Worm (Caenorhabditis elegans): ENCODE measurements around the gene ZK856.11.
A peak's percentile ranks its signal among the peaks of the same experiment; 100 is the strongest.

Gene ZK856.11

DNA sequence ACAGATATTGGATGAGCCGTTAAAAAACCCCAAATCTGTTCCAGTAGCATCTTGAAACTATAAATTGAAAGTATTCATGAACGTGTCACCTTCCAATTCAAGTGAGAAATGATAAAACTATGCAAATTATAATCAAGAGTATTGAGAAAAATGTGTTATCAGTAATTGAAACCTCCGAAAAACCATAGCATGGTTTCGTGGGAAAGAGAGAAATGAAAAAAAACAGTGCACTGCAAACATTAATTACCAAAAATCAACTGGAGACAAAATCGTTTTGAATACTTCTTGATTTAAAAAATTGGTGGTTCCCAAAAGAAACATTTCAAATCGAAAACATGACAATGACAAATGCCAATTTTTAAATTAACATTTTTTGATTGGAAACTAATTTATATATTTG is 20.9 kb upstream of the ZK856.11 start, which contains the start of gene daf-36:
TSS of gene daf-36 (minus strand) at position 101 of the 400 bp plus-strand sequence.
- TF ChIP-seq nhr-28 (tag; optimal IDR thresholded peaks at IDR 0.05) (peak; percentile 39), egl-27 (tag; optimal IDR thresholded peaks at IDR 0.05) (no peak), daf-16 (GFP tag; optimal IDR thresholded peaks at IDR 0.05) (no peak), daf-16 (tag; optimal IDR thresholded peaks at IDR 0.05) (no peak), cey-2 (tag; optimal IDR thresholded peaks at IDR 0.05; ENCODE audit: borderline replicate concordance, insufficient read depth) (no peak)

- no peak for TF ChIP-seq snpc-1.2 (GFP tag; IDR thresholded peaks at IDR 0.05)
- no peak for TF ChIP-seq lin-38 (GFP tag; IDR thresholded peaks at IDR 0.05)
- peak; percentile 76 for TF ChIP-seq nhr-28 (tag; optimal IDR thresholded peaks at IDR 0.05)
- TF ChIP-seq lsy-2 (tag; optimal IDR thresholded peaks at IDR 0.05) = no peak
- peak; percentile 73 for TF ChIP-seq pqm-1 (tag; optimal IDR thresholded peaks at IDR 0.05)
- no peak for TF ChIP-seq F10B5.3 (tag; optimal IDR thresholded peaks at IDR 0.05)
These were observed 19.9 kb upstream of the ZK856.11 start for ce11 chrV:10224619-10225018.

DNA sequence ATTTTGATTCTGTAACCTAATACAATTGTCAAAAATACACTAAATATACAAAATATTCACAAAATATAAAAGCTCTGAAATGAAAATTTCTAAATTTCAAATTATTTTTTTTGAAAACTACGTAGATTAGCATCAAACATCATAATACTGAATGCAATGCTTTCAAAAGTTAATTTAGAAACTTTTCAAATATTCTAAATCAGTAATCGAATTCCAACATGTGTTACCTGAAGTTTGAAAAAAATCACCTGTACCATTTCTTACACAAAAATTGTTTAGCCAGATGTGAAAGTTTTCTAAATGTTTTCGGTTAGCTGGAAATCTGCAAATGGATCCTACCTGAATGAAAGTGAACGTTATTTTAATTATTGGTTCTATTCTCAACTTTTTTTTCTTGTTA is 17.3 kb upstream of the ZK856.11 start, which contains the start of gene C12D8.20:
TSS of gene C12D8.20 (plus strand) at position 301 of the 400 bp plus-strand sequence.
- TF ChIP-seq aha-1 (tag) (no peak), nhr-76 (tag; optimal IDR thresholded peaks at IDR 0.05) (no peak), ceh-44 (GFP tag; IDR thresholded peaks at IDR 0.05) (no peak), aly-2 (tag; optimal IDR thresholded peaks at IDR 0.05) (no peak), php-3 (GFP tag; IDR thresholded peaks at IDR 0.05) (no peak), mdt-29 (GFP tag; IDR thresholded peaks at IDR 0.05) (no peak)

- TF ChIP-seq nhr-237 (tag; optimal IDR thresholded peaks at IDR 0.05) (no peak), lir-3 (tag; optimal IDR thresholded peaks at IDR 0.05) (no peak), unc-62 (GFP tag; optimal IDR thresholded peaks at IDR 0.05 in 1 of 2) (no peak), unc-62 (tag; optimal IDR thresholded peaks at IDR 0.05) (no peak), Y48G9A.11 (GFP tag; IDR thresholded peaks at IDR 0.05) (no peak), T20F7.1 (GFP tag; optimal IDR thresholded peaks at IDR 0.05) (no peak), daf-16 (GFP tag; optimal IDR thresholded peaks at IDR 0.05) (no peak), daf-16 (tag; optimal IDR thresholded peaks at IDR 0.05) (no peak), D1046.2 (GFP tag; IDR thresholded peaks at IDR 0.05) (no peak), F44E2.7 (GFP tag; IDR thresholded peaks at IDR 0.05) (no peak), F26F4.8 (GFP tag; conservative IDR thresholded peaks at IDR 0.05) (no peak), nhr-111 (GFP tag; optimal IDR thresholded peaks at IDR 0.05) (no peak)
These were observed 16.6 kb upstream of the ZK856.11 start, which contains the start of the genes fipr-5 and fipr-9 for ce11 chrV:10221317-10221716. Gene fipr-5, minus strand, starts transcription at chrV:10221417. Gene fipr-9, plus strand, starts transcription at chrV:10221662.

DNA sequence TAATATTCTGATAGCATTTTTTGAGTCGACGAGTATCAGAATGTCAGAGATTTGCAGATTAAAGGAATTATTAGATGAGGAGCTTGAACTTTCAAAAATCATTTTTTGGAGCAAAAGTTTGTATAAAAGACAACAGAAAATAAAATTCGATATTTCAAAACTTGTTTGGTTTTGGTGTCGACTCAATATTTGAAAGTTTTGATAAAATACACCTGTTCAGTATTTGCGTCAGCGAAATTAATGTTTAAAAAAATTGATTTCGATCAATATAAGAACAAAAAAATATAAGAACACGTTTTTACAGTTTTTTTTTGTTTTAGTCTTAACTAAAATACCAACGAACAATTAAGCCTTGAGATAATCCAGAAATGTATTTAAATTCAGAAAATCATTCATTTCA is 15.9 kb upstream of the ZK856.11 start, which contains the start of gene C12D8.13:
TSS of gene C12D8.13 (minus strand) at position 101 of the 400 bp plus-strand sequence.
- TF ChIP-seq lin-13 (GFP tag; optimal IDR thresholded peaks at IDR 0.05) (no peak), lin-29 (GFP tag; IDR thresholded peaks at IDR 0.05) (no peak), ama-1 (optimal IDR thresholded peaks at IDR 0.05) (no peak), lin-38 (GFP tag; IDR thresholded peaks at IDR 0.05) (no peak), ceh-44 (GFP tag; IDR thresholded peaks at IDR 0.05) (no peak), F37D6.2 (tag; optimal IDR thresholded peaks at IDR 0.05) (no peak), ces-1 (GFP tag; optimal IDR thresholded peaks at IDR 0.05) (no peak), Y48G9A.11 (GFP tag; IDR thresholded peaks at IDR 0.05) (no peak), egl-43 (GFP tag; IDR thresholded peaks at IDR 0.05) (no peak), ZK546.5 (tag; optimal IDR thresholded peaks at IDR 0.05) (no peak), nhr-11 (tag; optimal IDR thresholded peaks at IDR 0.05) (no peak), unc-39 (tag; optimal IDR thresholded peaks at IDR 0.05) (no peak), unc-130 (GFP tag; optimal IDR thresholded peaks at IDR 0.05) (no peak), Y75B8A.6 (GFP tag; IDR thresholded peaks at IDR 0.05) (no peak), madf-5 (GFP tag; IDR thresholded peaks at IDR 0.05) (no peak), rbr-2 (tag; optimal IDR thresholded peaks at IDR 0.05) (no peak), ztf-11 (tag; optimal IDR thresholded peaks at IDR 0.05) (no peak), nhr-28 (tag; optimal IDR thresholded peaks at IDR 0.05) (no peak), ceh-28 (tag; optimal IDR thresholded peaks at IDR 0.05) (no peak), lin-1 (GFP tag; IDR thresholded peaks at IDR 0.05) (no peak)

Measured in whole organism, L4 larva.